Fruit fly (Drosophila melanogaster): Measurements from ENCODE around the gene CG7560.

The CG7560 gene

dm6 chr3L:11429695-11430094 lies 4.7 kb downstream of the CG7560 start (continued):
- TF ChIP-seq Med (GFP tag) (no peak), CG4282 (GFP tag; optimal IDR thresholded peaks at IDR 0.05) (no peak), ash1 (GFP tag; optimal IDR thresholded peaks at IDR 0.05) (no peak), Gug (GFP tag; IDR thresholded peaks at IDR 0.05) (0 out of 4 replicates have a peak, but pooled peaks have one; percentile 7), gsb-n (tag; optimal IDR thresholded peaks at IDR 0.05) (no peak), phol (tag; optimal IDR thresholded peaks at IDR 0.05) (peak; percentile 41), D (optimal IDR thresholded peaks at IDR 0.05) (no peak), D (GFP tag; optimal IDR thresholded peaks at IDR 0.05) (peak; percentile 32), CG9932 (GFP tag; IDR thresholded peaks at IDR 0.05) (peak; percentile 27), CG16815 (GFP tag; optimal IDR thresholded peaks at IDR 0.05) (peak; percentile 10), lmd (GFP tag; IDR thresholded peaks at IDR 0.05) (peak; percentile 32; the same call in 1 of the 2 replicates), CG8359 (GFP tag; optimal IDR thresholded peaks at IDR 0.05; ENCODE audit: borderline replicate concordance) (no peak), caup (GFP tag; optimal IDR thresholded peaks at IDR 0.05; ENCODE audit: severe bottlenecking) (no peak), CG12391 (tag; optimal IDR thresholded peaks at IDR 0.05) (peak; percentile 42), otp (GFP tag; IDR thresholded peaks at IDR 0.05) (0 out of 3 replicates have a peak, but pooled peaks have one; percentile 21), Mes4 (GFP tag; optimal IDR thresholded peaks at IDR 0.05) (peak; percentile 26), Asciz (GFP tag; optimal IDR thresholded peaks at IDR 0.05) (no peak), CG18619 (GFP tag; optimal IDR thresholded peaks at IDR 0.05) (no peak), CoRest (tag; optimal IDR thresholded peaks at IDR 0.05) (peak; percentile 65), slp2 (GFP tag; optimal IDR thresholded peaks at IDR 0.05) (no peak), Dp (GFP tag; optimal IDR thresholded peaks at IDR 0.05) (no peak), hth (optimal IDR thresholded peaks at IDR 0.05) (no peak), CG13775 (GFP tag; optimal IDR thresholded peaks at IDR 0.05) (peak; percentile 57), CG13287 (GFP tag; IDR thresholded peaks at IDR 0.05; ENCODE audit: partially characterized antibody) (no peak), CG2678 (tag; optimal IDR thresholded peaks at IDR 0.05) (no peak), CG10959 (GFP tag; IDR thresholded peaks at IDR 0.05) (peak; percentile 22; the same call in 1 of the 2 replicates), Mrtf (GFP tag; IDR thresholded peaks at IDR 0.05) (no peak), CG11456 (GFP tag; IDR thresholded peaks at IDR 0.05) (no peak), Hmr (GFP tag; optimal IDR thresholded peaks at IDR 0.05) (no peak), Rfx (GFP tag; IDR thresholded peaks at IDR 0.05) (no peak), Atf3 (GFP tag; optimal IDR thresholded peaks at IDR 0.05) (no peak), CG3065 (GFP tag; optimal IDR thresholded peaks at IDR 0.05) (no peak), cwo (GFP tag; optimal IDR thresholded peaks at IDR 0.05) (no peak), gem (tag; optimal IDR thresholded peaks at IDR 0.05) (peak; percentile 63), B-H2 (GFP tag; optimal IDR thresholded peaks at IDR 0.05) (no peak), CG17359 (tag; optimal IDR thresholded peaks at IDR 0.05) (no peak), CG8281 (tag; optimal IDR thresholded peaks at IDR 0.05) (no peak), amos (GFP tag; IDR thresholded peaks at IDR 0.05; ENCODE audit: partially characterized antibody) (no peak), E2f2 (GFP tag; IDR thresholded peaks at IDR 0.05) (no peak), CG3995 (GFP tag; optimal IDR thresholded peaks at IDR 0.05) (no peak), CG43689 (GFP tag; IDR thresholded peaks at IDR 0.05) (no peak), ham (GFP tag; IDR thresholded peaks at IDR 0.05) (no peak), CG12769 (tag; optimal IDR thresholded peaks at IDR 0.05) (no peak), CG34224 (GFP tag; IDR thresholded peaks at IDR 0.05; ENCODE audit: partially characterized antibody) (no peak), CG1832 (GFP tag; optimal IDR thresholded peaks at IDR 0.05) (no peak), CG7786 (GFP tag; optimal IDR thresholded peaks at IDR 0.05) (peak; percentile 19), zf30C (GFP tag; optimal IDR thresholded peaks at IDR 0.05) (no peak), CG12299 (tag; optimal IDR thresholded peaks at IDR 0.05) (no peak), pros (GFP tag; optimal IDR thresholded peaks at IDR 0.05) (no peak), gt (GFP tag; IDR thresholded peaks at IDR 0.05) (no peak), cg (GFP tag; optimal IDR thresholded peaks at IDR 0.05) (no peak)
